Fruit fly (Drosophila melanogaster) whole organism, embryonic: ENCODE measurements around the gene CG15549.

Experiments
- Awh ChIP-seq: fragments of 200-800 bp; sonication (Bioruptor generic); IDR thresholded peaks from 2 replicates; pipeline ENCODE4, ENCODE4 v1.3.6; 2022; ENCODE audit warnings: missing biosample characterization, missing genetic modification characterization
- C15 ChIP-seq: fragments of 200-800 bp; sonication (Bioruptor generic); IDR thresholded peaks from 3 replicates; pipeline ENCODE4 v1.3.6; 2022; ENCODE audit warnings: missing biosample characterization, missing genetic modification characterization
- CG10979 ChIP-seq: fragments of 200-800 bp; sonication (Bioruptor generic); optimal IDR thresholded peaks from 2 replicates; lab custom pipeline; 2018; ENCODE audit warnings: missing biosample characterization, mild to moderate bottlenecking, missing genetic modification characterization, moderate library complexity
- CG11696 ChIP-seq: fragments of 200-800 bp; sonication (Bioruptor generic); IDR thresholded peaks from 2 replicates; pipeline ENCODE4 v1.3.6; 2022; ENCODE audit warnings: missing biosample characterization, missing genetic modification characterization
- CG13296 ChIP-seq: fragments of 200-800 bp; sonication (Bioruptor generic); optimal IDR thresholded peaks from 3 replicates; lab custom pipeline; 2018; ENCODE audit warnings: missing biosample characterization, mild to moderate bottlenecking, missing genetic modification characterization
- CG15514 ChIP-seq: fragments of 200-800 bp; sonication (Bioruptor generic); optimal IDR thresholded peaks from 3 replicates; lab custom pipeline; 2017; ENCODE audit warnings: missing biosample characterization, missing genetic modification characterization, mild to moderate bottlenecking, moderate library complexity, missing genetic modification reagents
- CG18476 ChIP-seq: fragments of 200-800 bp; sonication (Bioruptor generic); optimal IDR thresholded peaks from 2 replicates; lab custom pipeline; 2016; ENCODE audit warnings: missing biosample characterization, mild to moderate bottlenecking, missing genetic modification characterization
- CG2678 ChIP-seq: fragments of 200-800 bp; sonication (Bioruptor generic); optimal IDR thresholded peaks from 3 replicates; lab custom pipeline; 2019; ENCODE audit warnings: missing biosample characterization, mild to moderate bottlenecking, missing genetic modification characterization, moderate library complexity
- CG30431 ChIP-seq: fragments of 200-800 bp; sonication (Bioruptor generic); optimal IDR thresholded peaks from 2 replicates; lab custom pipeline; 2017; ENCODE audit warnings: missing biosample characterization, missing genetic modification characterization
- CG3163 ChIP-seq: fragments of 200-800 bp; sonication (Bioruptor generic); optimal IDR thresholded peaks from 3 replicates; lab custom pipeline; 2016; ENCODE audit warnings: missing biosample characterization, missing genetic modification characterization
- CG32767 ChIP-seq: fragments of 200-800 bp; sonication (Bioruptor generic); IDR thresholded peaks from 2 replicates; pipeline ENCODE4 v1.3.6; 2022; ENCODE audit warnings: missing biosample characterization, missing genetic modification characterization
- CG34224 ChIP-seq: fragments of 200-800 bp; sonication (Bioruptor generic); IDR thresholded peaks from 3 replicates; pipeline ENCODE4 v1.3.6; 2022; ENCODE audit warnings: missing biosample characterization, missing genetic modification characterization; ENCODE audit not compliant: partially characterized antibody
- CG34422 ChIP-seq: fragments of 200-800 bp; sonication (Bioruptor generic); IDR thresholded peaks from 3 replicates; pipeline ENCODE4 v1.3.6; 2022; ENCODE audit warnings: missing biosample characterization, missing genetic modification characterization
- CG42726 ChIP-seq: fragments of 200-800 bp; sonication (Bioruptor generic); IDR thresholded peaks from 2 replicates; pipeline ENCODE4 v1.3.6; 2022; ENCODE audit warnings: missing biosample characterization, missing genetic modification characterization; ENCODE audit not compliant: partially characterized antibody
- CG4820 ChIP-seq: fragments of 200-800 bp; sonication (Bioruptor generic); optimal IDR thresholded peaks from 3 replicates; lab custom pipeline; 2016; ENCODE audit warnings: missing biosample characterization, missing genetic modification characterization
- CG7357 ChIP-seq: fragments of 200-800 bp; sonication (Bioruptor generic); IDR thresholded peaks from 3 replicates; pipeline ENCODE4 v1.3.6; 2022; ENCODE audit warnings: missing biosample characterization, missing genetic modification characterization
- CG7745 ChIP-seq: fragments of 200-800 bp; sonication (Bioruptor generic); optimal IDR thresholded peaks from 2 replicates; lab custom pipeline; 2018; ENCODE audit warnings: missing biosample characterization, mild to moderate bottlenecking, missing genetic modification characterization, moderate library complexity
- CG8281 ChIP-seq: fragments of 200-800 bp; sonication (Bioruptor generic); optimal IDR thresholded peaks from 2 replicates; lab custom pipeline; 2018; ENCODE audit warnings: missing biosample characterization, mild to moderate bottlenecking, missing genetic modification characterization, moderate library complexity
- CG8765 ChIP-seq: fragments of 200-800 bp; sonication (Bioruptor generic); IDR thresholded peaks from 2 replicates; pipeline ENCODE4 v1.3.6; 2022; ENCODE audit warnings: missing biosample characterization, missing genetic modification characterization
- D ChIP-seq, 2 experiments: fragments of 200-800 bp in 1 of 2; fragments of >200 bp in 1 of 2; sonication (Bioruptor generic) in 1 of 2; optimal IDR thresholded peaks; 2 replicates in 1 of 2; 3 replicates in 1 of 2; lab custom pipeline; 2017; ENCODE audit warnings: mild to moderate bottlenecking in 1 of 2, missing biosample characterization in 1 of 2, missing genetic modification characterization in 1 of 2, missing genetic modification reagents in 1 of 2
- Dip2 ChIP-seq: fragments of 200-800 bp; sonication (Bioruptor generic); IDR thresholded peaks from 2 replicates; pipeline ENCODE4 v1.3.6; 2022; ENCODE audit warnings: missing biosample characterization, missing genetic modification characterization
- Doc2 ChIP-seq: fragments of 200-800 bp; sonication (Bioruptor generic); IDR thresholded peaks from 2 replicates; pipeline ENCODE4 v1.3.6; 2022; ENCODE audit warnings: missing biosample characterization, missing genetic modification characterization
- Dref ChIP-seq: fragments of 200-800 bp; sonication (Bioruptor generic); IDR thresholded peaks from 2 replicates; pipeline ENCODE4 v1.3.6; 2022; ENCODE audit warnings: missing biosample characterization, missing genetic modification characterization
- E2f2 ChIP-seq: fragments of 200-800 bp; sonication (Bioruptor generic); IDR thresholded peaks from 2 replicates; pipeline ENCODE4 v1.3.6; 2022; ENCODE audit warnings: missing biosample characterization, missing genetic modification characterization
- MTF-1 ChIP-seq: fragments of 200-800 bp; sonication (Bioruptor generic); optimal IDR thresholded peaks from 2 replicates; lab custom pipeline; 2018; ENCODE audit warnings: missing biosample characterization, mild to moderate bottlenecking, missing genetic modification characterization, borderline replicate concordance
- Mrtf ChIP-seq: fragments of 200-800 bp; sonication (Bioruptor generic); IDR thresholded peaks from 3 replicates; pipeline ENCODE4 v1.3.6; 2022; ENCODE audit warnings: missing biosample characterization, missing genetic modification characterization
- Oaz ChIP-seq: fragments of 200-800 bp; sonication (Bioruptor generic); IDR thresholded peaks from 2 replicates; pipeline ENCODE4 v1.3.6; 2022; ENCODE audit warnings: missing biosample characterization, missing genetic modification characterization
- Rfx ChIP-seq: fragments of 200-800 bp; sonication (Bioruptor generic); IDR thresholded peaks from 2 replicates; pipeline ENCODE4 v1.3.6; 2022; ENCODE audit warnings: missing biosample characterization, missing genetic modification characterization
- Side ChIP-seq: fragments of 200-800 bp; sonication (Bioruptor generic); optimal IDR thresholded peaks from 2 replicates; lab custom pipeline; 2016; ENCODE audit warnings: missing biosample characterization, missing genetic modification characterization
- Sox102F ChIP-seq: fragments of 200-800 bp; sonication (Bioruptor generic); optimal IDR thresholded peaks from 2 replicates; lab custom pipeline; 2018; ENCODE audit warnings: missing biosample characterization, mild to moderate bottlenecking, missing genetic modification characterization, moderate library complexity
- Ssrp ChIP-seq: fragments of 200-800 bp; sonication (Bioruptor generic); optimal IDR thresholded peaks from 2 replicates; lab custom pipeline; 2018; ENCODE audit warnings: missing biosample characterization, mild to moderate bottlenecking, missing genetic modification characterization, moderate library complexity
- Tbp ChIP-seq: fragments of >200 bp; optimal IDR thresholded peaks from 2 replicates; lab custom pipeline; 2018; ENCODE audit warnings: missing biosample characterization, missing genetic modification characterization
- Usf ChIP-seq: fragments of 200-800 bp; sonication (Bioruptor generic); optimal IDR thresholded peaks from 2 replicates; lab custom pipeline; 2017; ENCODE audit warnings: missing genotype, missing biosample characterization, missing genetic modification characterization
- YL-1 ChIP-seq: fragments of 200-800 bp; sonication (Bioruptor generic); optimal IDR thresholded peaks from 3 replicates; lab custom pipeline; 2017; ENCODE audit warnings: missing biosample characterization, mild to moderate bottlenecking, missing genetic modification characterization
- br ChIP-seq: fragments of >200 bp; optimal IDR thresholded peaks from 2 replicates; lab custom pipeline; 2017
- chif ChIP-seq, 2 experiments: fragments of 200-800 bp; sonication (Bioruptor generic); optimal IDR thresholded peaks; 3 replicates each; lab custom pipeline; 2016; ENCODE audit warnings: missing biosample characterization in 2 of 2, missing genetic modification characterization in 2 of 2
- cwo ChIP-seq: fragments of 200-800 bp; sonication (Bioruptor generic); optimal IDR thresholded peaks from 3 replicates; lab custom pipeline; 2017; ENCODE audit warnings: missing biosample characterization, missing genetic modification characterization, mild to moderate bottlenecking, moderate library complexity, missing genetic modification reagents
- dati ChIP-seq: fragments of 200-800 bp; sonication (Bioruptor generic); IDR thresholded peaks from 2 replicates; pipeline ENCODE4 v1.3.6; 2022; ENCODE audit warnings: missing biosample characterization, missing genetic modification characterization
- dysf ChIP-seq: fragments of 200-800 bp; sonication (Bioruptor generic); IDR thresholded peaks from 3 replicates; pipeline ENCODE4 v1.3.6; 2022; ENCODE audit warnings: missing biosample characterization, missing genetic modification characterization
- ftz-f1 ChIP-seq: fragments of 200-800 bp; sonication (Bioruptor generic); optimal IDR thresholded peaks from 2 replicates; lab custom pipeline; 2016; ENCODE audit warnings: missing biosample characterization, missing genetic modification characterization
- hkb ChIP-seq, 2 experiments: fragments of 200-800 bp in 1 of 2; fragments of >200 bp in 1 of 2; sonication (Bioruptor generic) in 1 of 2; IDR thresholded peaks in 1 of 2; optimal IDR thresholded peaks in 1 of 2; 2 replicates each; pipeline versions ENCODE4 v1.3.6 to Lab custom; 2017 to 2022; ENCODE audit warnings: missing biosample characterization in 1 of 2, missing genetic modification characterization in 1 of 2
- jigr1 ChIP-seq: fragments of 200-800 bp; sonication (Bioruptor generic); IDR thresholded peaks from 3 replicates; pipeline ENCODE4 v1.3.6; 2022; ENCODE audit warnings: missing biosample characterization, missing genetic modification characterization
- klu ChIP-seq: fragments of 200-800 bp; sonication (Bioruptor generic); IDR thresholded peaks from 2 replicates; pipeline ENCODE4 v1.3.6; 2022; ENCODE audit warnings: missing biosample characterization, missing genetic modification characterization
- knrl ChIP-seq: fragments of 200-800 bp; sonication (Bioruptor generic); IDR thresholded peaks from 3 replicates; pipeline ENCODE4 v1.3.6; 2022; ENCODE audit warnings: missing biosample characterization, missing genetic modification characterization; ENCODE audit not compliant: partially characterized antibody
- lilli ChIP-seq: fragments of 200-800 bp; sonication (Bioruptor generic); optimal IDR thresholded peaks from 3 replicates; lab custom pipeline; 2016; ENCODE audit warnings: missing biosample characterization, missing genetic modification characterization
- odd ChIP-seq: fragments of 200-800 bp; sonication (Bioruptor generic); optimal IDR thresholded peaks from 2 replicates; lab custom pipeline; 2017; ENCODE audit warnings: missing biosample characterization, mild to moderate bottlenecking, missing genetic modification characterization
- peb ChIP-seq: fragments of 200-800 bp; sonication (Bioruptor generic); IDR thresholded peaks from 2 replicates; pipeline ENCODE4 v1.3.6; 2022; ENCODE audit warnings: missing biosample characterization, missing genetic modification characterization
- pfk ChIP-seq: fragments of 200-800 bp; sonication (Bioruptor generic); optimal IDR thresholded peaks from 2 replicates; lab custom pipeline; 2018; ENCODE audit warnings: missing biosample characterization, mild to moderate bottlenecking, missing genetic modification characterization, moderate library complexity
- tx ChIP-seq: fragments of 200-800 bp; sonication (Bioruptor generic); optimal IDR thresholded peaks from 2 replicates; lab custom pipeline; 2016; ENCODE audit warnings: missing biosample characterization, missing genetic modification characterization
- unc-4 ChIP-seq: fragments of 200-800 bp; sonication (Bioruptor generic); IDR thresholded peaks from 2 replicates; pipeline ENCODE4 v1.3.6; 2022; ENCODE audit warnings: missing biosample characterization, missing genetic modification characterization; ENCODE audit not compliant: partially characterized antibody

CG15549 gene

DNA sequence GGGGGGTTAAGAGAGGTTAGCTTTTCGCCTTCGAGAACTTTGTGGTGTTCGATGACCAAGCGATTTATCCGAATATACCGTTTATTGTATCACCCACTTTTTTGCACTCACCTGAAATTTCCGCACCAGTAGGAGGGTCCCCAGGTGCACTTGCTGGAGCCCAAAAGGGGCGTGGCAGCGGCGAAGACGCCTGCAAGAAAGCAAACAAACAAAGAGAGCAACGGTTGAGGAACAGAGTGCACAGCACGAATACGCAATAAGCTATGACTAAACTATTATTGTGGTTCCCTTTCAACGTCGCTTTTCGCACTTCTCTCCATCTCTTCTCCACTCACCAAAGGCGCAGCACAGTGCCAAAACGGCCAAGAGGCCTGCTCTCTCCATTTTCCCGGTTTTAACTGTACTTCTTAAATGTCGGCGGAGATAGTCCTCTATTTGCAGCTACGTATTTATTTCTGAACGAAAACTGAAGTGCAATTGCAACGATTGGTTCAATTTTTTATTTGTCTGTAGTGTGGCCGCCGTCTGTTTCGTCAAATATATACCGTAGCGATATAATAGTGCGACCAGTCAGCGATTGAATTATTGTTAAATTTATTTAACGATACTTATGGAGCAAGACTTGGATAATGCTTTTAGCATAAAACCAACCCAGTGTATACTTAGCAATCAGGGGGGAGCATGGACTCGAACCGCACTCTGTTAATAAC lies 47.6 kb downstream of the CG15549 start, which contains the start of gene Sap-r (continued):
- TF ChIP-seq unc-4 (GFP tag; lab: Robert Waterston, UW), result peak; percentile 82
- TF ChIP-seq dati (GFP tag; lab: Robert Waterston, UW), result no peak
- TF ChIP-seq CG13296 (GFP tag; lab: Kevin White, UChicago), result no peak
- no peak for TF ChIP-seq CG7745 (tag; lab: Kevin White, UChicago)
- TF ChIP-seq cwo (GFP tag; lab: Kevin White, UChicago), result no peak
- no peak for TF ChIP-seq lilli (GFP tag; lab: Kevin White, UChicago)
- no peak for TF ChIP-seq CG8281 (tag; lab: Kevin White, UChicago)
- peak; percentile 80 for TF ChIP-seq YL-1 (GFP tag; lab: Kevin White, UChicago)
- peak; percentile 75 for TF ChIP-seq CG34224 (GFP tag; lab: Robert Waterston, UW)
- peak; percentile 89 for TF ChIP-seq CG42726
- no peak for TF ChIP-seq Tbp
- no peak for TF ChIP-seq Mrtf
- peak; percentile 48 for TF ChIP-seq CG3163 (GFP tag; lab: Kevin White, UChicago)
- TF ChIP-seq jigr1 (GFP tag; lab: Robert Waterston, UW), result no peak
- TF ChIP-seq tx (GFP tag; lab: Kevin White, UChicago), result no peak
- peak; percentile 38; the same call in 1 of the 2 replicates for TF ChIP-seq E2f2 (GFP tag; lab: Robert Waterston, UW)
- peak; percentile 70 for TF ChIP-seq CG15514 (GFP tag; lab: Kevin White, UChicago)
- TF ChIP-seq ftz-f1 (GFP tag; lab: Kevin White, UChicago), result no peak
- TF ChIP-seq Awh, result no peak
- no peak for TF ChIP-seq CG10979 (tag; lab: Kevin White, UChicago)
- TF ChIP-seq CG4820 (GFP tag; lab: Kevin White, UChicago), result no peak
- TF ChIP-seq CG18476 (GFP tag; lab: Kevin White, UChicago), result no peak
- TF ChIP-seq CG2678 (tag; lab: Kevin White, UChicago), result no peak
- TF ChIP-seq CG30431 (GFP tag; lab: Kevin White, UChicago), result no peak
- no peak for TF ChIP-seq CG11696 (GFP tag; lab: Robert Waterston, UW)
- no peak for TF ChIP-seq Rfx
- no peak for TF ChIP-seq hkb (optimal IDR thresholded peaks at IDR 0.05; lab: Kevin White, UChicago)
- 0 out of 2 replicates have a peak, but pooled peaks have one; percentile 22 for TF ChIP-seq hkb (GFP tag; IDR thresholded peaks at IDR 0.05; lab: Robert Waterston, UW)
- no peak for TF ChIP-seq pfk (GFP tag; lab: Kevin White, UChicago)
- no peak for TF ChIP-seq Dip2
- no peak for TF ChIP-seq MTF-1
- TF ChIP-seq C15 (GFP tag; lab: Robert Waterston, UW), result no peak
- TF ChIP-seq chif (GFP tag; optimal IDR thresholded peaks at IDR 0.05; lab: Kevin White, UChicago), result no peak
- no peak for TF ChIP-seq Oaz
- TF ChIP-seq Usf (GFP tag; lab: Kevin White, UChicago), result no peak
- TF ChIP-seq D (optimal IDR thresholded peaks at IDR 0.05; lab: Kevin White, UChicago), result no peak
- no peak for TF ChIP-seq D (GFP tag; optimal IDR thresholded peaks at IDR 0.05; lab: Kevin White, UChicago)
- peak; percentile 89 for TF ChIP-seq knrl (GFP tag; lab: Robert Waterston, UW)
- no peak for TF ChIP-seq Sox102F
- TF ChIP-seq CG32767 (GFP tag; lab: Robert Waterston, UW), result no peak
- TF ChIP-seq klu (GFP tag; lab: Robert Waterston, UW), result no peak
- TF ChIP-seq br (lab: Kevin White, UChicago), result no peak
- no peak for TF ChIP-seq Ssrp
- no peak for TF ChIP-seq peb (GFP tag; lab: Robert Waterston, UW)
- TF ChIP-seq CG7357, result no peak
- TF ChIP-seq odd, result no peak
- 0 out of 3 replicates have a peak, but pooled peaks have one; percentile 12 for TF ChIP-seq CG34422 (GFP tag; lab: Robert Waterston, UW)
- no peak for TF ChIP-seq dysf (GFP tag; lab: Robert Waterston, UW)
- TF ChIP-seq Dref (GFP tag; lab: Robert Waterston, UW), result peak; percentile 43
- TF ChIP-seq Doc2, result no peak
- no peak for TF ChIP-seq Side
- no peak for TF ChIP-seq CG8765 (GFP tag; lab: Robert Waterston, UW)
